Worm (Caenorhabditis elegans): Measurements from ENCODE around the gene srh-241.

ce11 chrV:2870127-2870526 is 724 bp upstream of the srh-241 start, which contains the start of gene srh-243:
- TF ChIP-seq him-1 (tag; optimal IDR thresholded peaks at IDR 0.05) = no peak
- TF ChIP-seq dao-5 (tag; optimal IDR thresholded peaks at IDR 0.05) = no peak

Measured in whole organism, L4/young adult.